Worm (Caenorhabditis elegans): ENCODE data around the gene H13N06.7.

DNA sequence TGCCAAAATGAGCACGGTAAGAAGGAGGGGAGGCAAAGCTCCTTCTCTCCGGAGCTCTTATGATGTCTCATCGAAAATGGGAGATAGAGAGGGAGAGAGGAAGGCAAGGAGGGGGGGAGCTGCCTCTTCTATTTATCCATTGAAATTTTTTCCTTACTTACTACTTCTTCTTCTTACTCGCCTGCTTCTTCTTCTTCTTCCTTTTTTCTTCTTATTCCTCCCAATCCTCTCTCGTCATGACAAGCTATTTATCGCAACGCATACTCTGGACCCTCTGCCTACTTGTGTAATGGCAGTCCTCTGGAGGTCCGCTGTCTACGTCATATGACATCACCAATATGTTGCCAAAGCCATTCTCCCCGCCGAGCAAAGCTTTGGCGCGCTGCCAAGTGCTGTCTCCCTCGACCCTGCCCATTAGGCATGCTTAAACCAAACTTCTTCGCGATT is 32.3 kb downstream of the H13N06.7 start:
- TF ChIP-seq nhr-120 (GFP tag; IDR thresholded peaks at IDR 0.05): no peak
- TF ChIP-seq F55B11.4 (tag; optimal IDR thresholded peaks at IDR 0.05; ENCODE audit: borderline replicate concordance, insufficient read depth): no peak
- no peak for TF ChIP-seq tbx-9 (tag; optimal IDR thresholded peaks at IDR 0.05; ENCODE audit: borderline replicate concordance)
- no peak for TF ChIP-seq B0019.2 (GFP tag; conservative IDR thresholded peaks at IDR 0.05)
- no peak for TF ChIP-seq ceh-79 (tag; optimal IDR thresholded peaks at IDR 0.05)
